Worm (Caenorhabditis elegans): ENCODE data around the gene dnc-2.

DNA sequence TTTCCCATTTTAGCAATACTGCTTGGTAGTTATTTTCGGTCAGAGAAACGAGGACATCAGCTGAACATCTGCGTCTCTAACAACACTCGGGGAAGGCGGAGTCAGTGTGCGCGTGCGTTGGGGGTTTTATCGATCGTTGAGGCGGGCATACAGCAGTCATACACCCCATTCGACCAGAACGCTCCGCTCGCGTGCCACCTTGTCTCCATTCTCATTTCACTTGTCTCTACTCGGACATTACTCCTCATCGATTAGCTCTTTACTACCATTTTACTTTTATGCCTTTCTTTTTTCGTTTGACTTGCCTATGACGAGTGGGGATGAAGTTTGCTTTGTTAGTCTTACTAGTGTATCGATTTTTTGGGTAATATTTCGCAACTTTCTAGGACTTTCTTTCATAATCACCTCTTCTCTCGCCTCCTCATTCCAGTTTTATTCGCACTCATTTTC lies 15.0 kb upstream of the dnc-2 start:
- TF ChIP-seq mes-4 (tag; optimal IDR thresholded peaks at IDR 0.05) (no peak), attf-6 (GFP tag; IDR thresholded peaks at IDR 0.05) (no peak), lir-1 (GFP tag; conservative IDR thresholded peaks at IDR 0.05) (no peak), bed-1 (GFP tag; IDR thresholded peaks at IDR 0.05) (0 out of 2 replicates have a peak, but pooled peaks have one; percentile 5), snpc-4 (GFP tag; optimal IDR thresholded peaks at IDR 0.05) (no peak), snpc-4 (tag; optimal IDR thresholded peaks at IDR 0.05) (peak in 3 of 4 experiments; percentile 2 to 33 (median 16)), zim-3 (tag; optimal IDR thresholded peaks at IDR 0.05) (peak; percentile 66)

Measured in whole organism, young adult.